Fruit fly (Drosophila melanogaster): Measurements from ENCODE around the gene Ubr3.

The Ubr3 gene

DNA sequence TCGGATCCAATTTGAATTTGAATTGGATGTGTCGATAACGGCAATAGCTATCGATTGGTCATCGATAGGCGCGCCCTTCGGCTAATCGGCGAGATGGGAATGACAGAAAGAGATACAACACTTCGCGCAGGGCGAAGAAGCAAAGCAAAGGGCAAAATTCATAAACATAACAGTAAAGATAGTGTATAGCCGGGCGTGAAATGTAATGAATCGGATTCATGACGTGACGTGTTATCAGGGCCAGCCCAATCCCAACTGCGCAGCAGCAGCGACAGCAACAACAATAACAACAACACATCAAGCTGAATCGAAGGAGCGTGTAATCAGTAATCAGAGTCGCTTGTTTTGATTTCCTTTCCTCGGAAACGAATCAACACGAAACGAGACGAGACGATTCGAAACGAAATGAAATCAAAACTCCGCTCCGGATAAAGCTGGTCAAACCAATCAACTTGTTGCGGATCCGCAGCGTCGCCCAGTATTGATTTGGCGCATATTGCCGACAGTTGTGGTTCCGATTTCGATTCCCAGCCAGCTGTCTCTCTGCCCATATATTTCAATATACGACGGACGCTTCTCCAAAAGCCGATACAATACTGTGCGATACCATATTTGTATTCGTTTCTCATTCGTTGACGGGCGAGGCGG is 23.6 kb upstream of the Ubr3 start, which contains the start of gene snz (continued):
- no peak for TF ChIP-seq NC2α (GFP tag; optimal IDR thresholded peaks at IDR 0.05)
- TF ChIP-seq tap (tag; optimal IDR thresholded peaks at IDR 0.05): no peak
- peak; percentile 52; the same call in 1 of the 2 replicates for TF ChIP-seq MBD-R2 (GFP tag; IDR thresholded peaks at IDR 0.05)
- peak; percentile 68; the same call in 2 of the 3 replicates for TF ChIP-seq zen2 (GFP tag; IDR thresholded peaks at IDR 0.05; ENCODE audit: partially characterized antibody)
- no peak for TF ChIP-seq Nf-YA (GFP tag; IDR thresholded peaks at IDR 0.05)
- TF ChIP-seq CG17186 (GFP tag; optimal IDR thresholded peaks at IDR 0.05): peak; percentile 51
- no peak for TF ChIP-seq Gug (GFP tag; IDR thresholded peaks at IDR 0.05)
- no peak for TF ChIP-seq CG15696 (tag; optimal IDR thresholded peaks at IDR 0.05)
- no peak for TF ChIP-seq ftz-f1 (GFP tag; optimal IDR thresholded peaks at IDR 0.05)
- no peak for TF ChIP-seq Sox102F (GFP tag; optimal IDR thresholded peaks at IDR 0.05)
- no peak for TF ChIP-seq CG17568 (GFP tag; optimal IDR thresholded peaks at IDR 0.05)
- no peak for TF ChIP-seq CG30403 (GFP tag; optimal IDR thresholded peaks at IDR 0.05)
- TF ChIP-seq Dad (GFP tag; optimal IDR thresholded peaks at IDR 0.05): no peak
- no peak for TF ChIP-seq ssp (GFP tag; IDR thresholded peaks at IDR 0.05)
- no peak for TF ChIP-seq oc (tag; optimal IDR thresholded peaks at IDR 0.05)
- TF ChIP-seq CG13287 (GFP tag; IDR thresholded peaks at IDR 0.05; ENCODE audit: partially characterized antibody): peak; percentile 83
- no peak for TF ChIP-seq Jarid2 (GFP tag; optimal IDR thresholded peaks at IDR 0.05)
- TF ChIP-seq CG2712 (tag; optimal IDR thresholded peaks at IDR 0.05): peak; percentile 44
- no peak for TF ChIP-seq Sry-β (GFP tag; optimal IDR thresholded peaks at IDR 0.05)
- TF ChIP-seq CG10431 (GFP tag; optimal IDR thresholded peaks at IDR 0.05): no peak
- no peak for TF ChIP-seq CG8290 (GFP tag; optimal IDR thresholded peaks at IDR 0.05)
- TF ChIP-seq CG8290 (tag; optimal IDR thresholded peaks at IDR 0.05): no peak
- peak; percentile 23 for TF ChIP-seq CG7987 (GFP tag; optimal IDR thresholded peaks at IDR 0.05)
- TF ChIP-seq CG7357 (GFP tag; IDR thresholded peaks at IDR 0.05): no peak
- TF ChIP-seq E2f1 (GFP tag; IDR thresholded peaks at IDR 0.05): no peak
- no peak for TF ChIP-seq CG3281 (GFP tag; optimal IDR thresholded peaks at IDR 0.05)
- no peak for TF ChIP-seq ind (GFP tag; optimal IDR thresholded peaks at IDR 0.05)
- TF ChIP-seq slbo (GFP tag; IDR thresholded peaks at IDR 0.05): 0 out of 2 replicates have a peak, but pooled peaks have one; percentile 8
- no peak for TF ChIP-seq CG6272 (GFP tag; IDR thresholded peaks at IDR 0.05)
- no peak for TF ChIP-seq zfh2 (GFP tag; optimal IDR thresholded peaks at IDR 0.05)
- TF ChIP-seq kay (GFP tag; optimal IDR thresholded peaks at IDR 0.05): no peak
- no peak for TF ChIP-seq Mrtf (GFP tag; IDR thresholded peaks at IDR 0.05)
- no peak for TF ChIP-seq CG4404 (GFP tag; IDR thresholded peaks at IDR 0.05)
- TF ChIP-seq ken (GFP tag; IDR thresholded peaks at IDR 0.05): no peak
- TF ChIP-seq CG30020 (tag; optimal IDR thresholded peaks at IDR 0.05): no peak
- no peak for TF ChIP-seq org-1 (GFP tag; optimal IDR thresholded peaks at IDR 0.05)
- TF ChIP-seq onecut (GFP tag; IDR thresholded peaks at IDR 0.05): peak; percentile 85
- TF ChIP-seq pb (GFP tag; optimal IDR thresholded peaks at IDR 0.05): no peak
- TF ChIP-seq ham (GFP tag; IDR thresholded peaks at IDR 0.05): no peak
- no peak for TF ChIP-seq bab2 (GFP tag; optimal IDR thresholded peaks at IDR 0.05)
- TF ChIP-seq MTF-1 (GFP tag; optimal IDR thresholded peaks at IDR 0.05; ENCODE audit: borderline replicate concordance): no peak
- no peak for TF ChIP-seq kah (GFP tag; optimal IDR thresholded peaks at IDR 0.05)
- TF ChIP-seq CG10267 (tag; optimal IDR thresholded peaks at IDR 0.05): peak; percentile 22
- TF ChIP-seq Blimp-1 (GFP tag; optimal IDR thresholded peaks at IDR 0.05): no peak
- no peak for TF ChIP-seq dati (GFP tag; IDR thresholded peaks at IDR 0.05)
- TF ChIP-seq CG9932 (GFP tag; IDR thresholded peaks at IDR 0.05): 0 out of 2 replicates have a peak, but pooled peaks have one; percentile 5
- TF ChIP-seq GATAe (GFP tag; conservative IDR thresholded peaks at IDR 0.05): peak; percentile 54; the same call in 1 of the 2 replicates
- TF ChIP-seq Awh (GFP tag; IDR thresholded peaks at IDR 0.05): no peak
- peak; percentile 74 for TF ChIP-seq Sry-δ (GFP tag; optimal IDR thresholded peaks at IDR 0.05)
- TF ChIP-seq CG8359 (GFP tag; optimal IDR thresholded peaks at IDR 0.05; ENCODE audit: borderline replicate concordance): no peak
- no peak for TF ChIP-seq Oli (tag; optimal IDR thresholded peaks at IDR 0.05)

Measured in whole organism, embryonic.